Fruit fly (Drosophila melanogaster) whole organism, embryonic: ENCODE measurements around the gene CG16758.

ENCODE experiments used
- BEAF-32 ChIP-seq: fragments of 200-800 bp; sonication (Bioruptor generic); optimal IDR thresholded peaks from 3 replicates; lab custom pipeline; 2017; ENCODE audit warnings: missing biosample characterization, missing genetic modification characterization, mild to moderate bottlenecking, moderate library complexity, missing genetic modification reagents
- CG10654 ChIP-seq: fragments of 200-800 bp; sonication (Bioruptor generic); optimal IDR thresholded peaks from 2 replicates; lab custom pipeline; 2016; ENCODE audit warnings: missing biosample characterization, missing genetic modification characterization
- CG11504 ChIP-seq: fragments of 200-800 bp; sonication (Bioruptor generic); optimal IDR thresholded peaks from 3 replicates; lab custom pipeline; 2019; ENCODE audit warnings: missing biosample characterization, mild to moderate bottlenecking, missing genetic modification characterization, moderate library complexity
- CG13296 ChIP-seq: fragments of 200-800 bp; sonication (Bioruptor generic); optimal IDR thresholded peaks from 3 replicates; lab custom pipeline; 2018; ENCODE audit warnings: missing biosample characterization, mild to moderate bottlenecking, missing genetic modification characterization
- CG13775 ChIP-seq: fragments of 200-800 bp; sonication (Bioruptor generic); optimal IDR thresholded peaks from 3 replicates; lab custom pipeline; 2017; ENCODE audit warnings: missing biosample characterization, mild to moderate bottlenecking, missing genetic modification characterization
- CG17568 ChIP-seq: fragments of 200-800 bp; sonication (Bioruptor generic); optimal IDR thresholded peaks from 2 replicates; lab custom pipeline; 2018; ENCODE audit warnings: missing biosample characterization, mild to moderate bottlenecking, missing genetic modification characterization, moderate library complexity
- CG2712 ChIP-seq: fragments of 200-800 bp; optimal IDR thresholded peaks from 3 replicates; lab custom pipeline; 2019; ENCODE audit warnings: missing biosample characterization, mild to moderate bottlenecking, missing genetic modification characterization, moderate library complexity
- CG31441 ChIP-seq: fragments of 200-800 bp; sonication (Bioruptor generic); IDR thresholded peaks from 2 replicates; pipeline ENCODE4 v1.3.6; 2022; ENCODE audit warnings: missing biosample characterization, missing genetic modification characterization
- CG33213 ChIP-seq: fragments of 200-800 bp; sonication (Bioruptor generic); optimal IDR thresholded peaks from 3 replicates; lab custom pipeline; 2016; ENCODE audit warnings: missing biosample characterization, missing genetic modification characterization
- CG33557 ChIP-seq: fragments of 200-800 bp; sonication (Bioruptor generic); optimal IDR thresholded peaks from 2 replicates; lab custom pipeline; 2019; ENCODE audit warnings: missing biosample characterization, mild to moderate bottlenecking, missing genetic modification characterization, moderate library complexity
- CG3407 ChIP-seq: fragments of 200-800 bp; sonication (Bioruptor generic); optimal IDR thresholded peaks from 2 replicates; lab custom pipeline; 2018; ENCODE audit warnings: missing biosample characterization, mild to moderate bottlenecking, missing genetic modification characterization
- CG4328 ChIP-seq: fragments of 200-800 bp; sonication (Bioruptor generic); optimal IDR thresholded peaks from 3 replicates; lab custom pipeline; 2017; ENCODE audit warnings: missing biosample characterization, missing genetic modification reagents, missing genetic modification characterization
- CG6272 ChIP-seq: fragments of 200-800 bp; sonication (Bioruptor generic); IDR thresholded peaks from 2 replicates; pipeline ENCODE4 v1.3.6; 2022; ENCODE audit warnings: missing biosample characterization, missing genetic modification characterization
- CG6689 ChIP-seq: fragments of 200-800 bp; sonication (Bioruptor generic); IDR thresholded peaks from 2 replicates; pipeline ENCODE4 v1.3.6; 2022; ENCODE audit warnings: missing biosample characterization, missing genetic modification characterization
- CG6854 ChIP-seq: fragments of 200-800 bp; sonication (Bioruptor generic); optimal IDR thresholded peaks from 3 replicates; lab custom pipeline; 2017; ENCODE audit warnings: missing biosample characterization, mild to moderate bottlenecking, missing genetic modification characterization
- CG7786 ChIP-seq: fragments of 200-800 bp; sonication (Bioruptor generic); optimal IDR thresholded peaks from 2 replicates; lab custom pipeline; 2016; ENCODE audit warnings: missing biosample characterization, missing genetic modification characterization
- CG8089 ChIP-seq: fragments of 200-800 bp; sonication (Bioruptor generic); optimal IDR thresholded peaks from 3 replicates; lab custom pipeline; 2016; ENCODE audit warnings: missing biosample characterization, missing genetic modification characterization
- CG9932 ChIP-seq: fragments of 200-800 bp; sonication (Bioruptor generic); IDR thresholded peaks from 2 replicates; pipeline ENCODE4 v1.3.6; 2022; ENCODE audit warnings: missing biosample characterization, missing genetic modification characterization
- Chrac-16 ChIP-seq: fragments of 200-800 bp; sonication (Bioruptor generic); optimal IDR thresholded peaks from 3 replicates; lab custom pipeline; 2016; ENCODE audit warnings: missing biosample characterization, missing genetic modification characterization
- E2f1 ChIP-seq: fragments of 200-800 bp; sonication (Bioruptor generic); IDR thresholded peaks from 2 replicates; pipeline ENCODE4 v1.3.6; 2022; ENCODE audit warnings: missing biosample characterization, missing genetic modification characterization
- ERR ChIP-seq: fragments of 200-800 bp; sonication (Bioruptor generic); optimal IDR thresholded peaks from 2 replicates; lab custom pipeline; 2016; ENCODE audit warnings: missing biosample characterization, missing genetic modification characterization
- Eip74EF ChIP-seq, 2 experiments: fragments of 200-800 bp in 1 of 2; fragments of >200 bp in 1 of 2; sonication (Bioruptor generic) in 1 of 2; optimal IDR thresholded peaks; 2 replicates each; lab custom pipeline; 2017 to 2019; ENCODE audit warnings: missing biosample characterization in 2 of 2, missing genetic modification characterization in 2 of 2, mild to moderate bottlenecking in 1 of 2, moderate library complexity in 1 of 2
- Elba2 ChIP-seq: fragments of 200-800 bp; sonication (Bioruptor generic); optimal IDR thresholded peaks from 3 replicates; lab custom pipeline; 2016; ENCODE audit warnings: missing biosample characterization, missing genetic modification characterization
- Taf1 ChIP-seq: fragments of 200-800 bp; sonication (Bioruptor generic); IDR thresholded peaks from 2 replicates; pipeline ENCODE4 v1.3.6; 2022; ENCODE audit warnings: missing biosample characterization, missing genetic modification characterization
- YL-1 ChIP-seq: fragments of 200-800 bp; sonication (Bioruptor generic); optimal IDR thresholded peaks from 3 replicates; lab custom pipeline; 2017; ENCODE audit warnings: missing biosample characterization, mild to moderate bottlenecking, missing genetic modification characterization
- al ChIP-seq: fragments of 200-800 bp; sonication (Bioruptor generic); IDR thresholded peaks from 2 replicates; pipeline ENCODE4 v1.3.6; 2022; ENCODE audit warnings: missing biosample characterization, missing genetic modification characterization
- ato ChIP-seq: fragments of 200-800 bp; sonication (Bioruptor generic); IDR thresholded peaks from 2 replicates; pipeline ENCODE4 v1.3.6; 2022; ENCODE audit warnings: missing biosample characterization, missing genetic modification characterization; ENCODE audit not compliant: partially characterized antibody
- az2 ChIP-seq: fragments of 200-800 bp; sonication (Bioruptor generic); optimal IDR thresholded peaks from 3 replicates; lab custom pipeline; 2016; ENCODE audit warnings: missing biosample characterization, missing genetic modification characterization
- bbx ChIP-seq: fragments of 200-800 bp; sonication (Bioruptor generic); IDR thresholded peaks from 2 replicates; pipeline ENCODE4 v1.3.6; 2022; ENCODE audit warnings: missing biosample characterization, missing genetic modification characterization; ENCODE audit not compliant: partially characterized antibody
- bowl ChIP-seq: fragments of 200-800 bp; sonication (Bioruptor generic); IDR thresholded peaks from 2 replicates; pipeline ENCODE4 v1.3.6; 2022; ENCODE audit warnings: missing biosample characterization, missing genetic modification characterization
- chn ChIP-seq: fragments of 200-800 bp; sonication (Bioruptor generic); optimal IDR thresholded peaks from 2 replicates; lab custom pipeline; 2016; ENCODE audit warnings: missing biosample characterization, missing genetic modification characterization
- en ChIP-seq: fragments of 200-800 bp; sonication (Bioruptor generic); optimal IDR thresholded peaks from 2 replicates; lab custom pipeline; 2016; ENCODE audit warnings: missing biosample characterization, missing genetic modification characterization
- eyg ChIP-seq: fragments of 200-800 bp; sonication (Bioruptor generic); optimal IDR thresholded peaks from 3 replicates; lab custom pipeline; 2016; ENCODE audit warnings: missing biosample characterization, missing genetic modification characterization
- gcm2 ChIP-seq: fragments of 200-800 bp; sonication (Bioruptor generic); optimal IDR thresholded peaks from 2 replicates; lab custom pipeline; 2016; ENCODE audit warnings: missing biosample characterization, missing genetic modification characterization
- gem ChIP-seq: fragments of 200-800 bp; sonication (Bioruptor generic); optimal IDR thresholded peaks from 2 replicates; lab custom pipeline; 2019; ENCODE audit warnings: missing biosample characterization, mild to moderate bottlenecking, missing genetic modification characterization, moderate library complexity
- grau ChIP-seq: fragments of 200-800 bp; optimal IDR thresholded peaks from 3 replicates; lab custom pipeline; 2019; ENCODE audit warnings: missing biosample characterization, mild to moderate bottlenecking, missing genetic modification characterization, moderate library complexity
- hbn ChIP-seq: fragments of 200-800 bp; sonication (Bioruptor generic); IDR thresholded peaks from 2 replicates; pipeline ENCODE4 v1.3.6; 2022; ENCODE audit warnings: missing biosample characterization, missing genetic modification characterization; ENCODE audit not compliant: partially characterized antibody
- hkb ChIP-seq, 2 experiments: fragments of 200-800 bp in 1 of 2; fragments of >200 bp in 1 of 2; sonication (Bioruptor generic) in 1 of 2; IDR thresholded peaks in 1 of 2; optimal IDR thresholded peaks in 1 of 2; 2 replicates each; pipeline versions ENCODE4 v1.3.6 to Lab custom; 2017 to 2022; ENCODE audit warnings: missing biosample characterization in 1 of 2, missing genetic modification characterization in 1 of 2
- ind ChIP-seq: fragments of 200-800 bp; sonication (Bioruptor generic); optimal IDR thresholded peaks from 3 replicates; lab custom pipeline; 2016; ENCODE audit warnings: missing biosample characterization, missing genetic modification characterization
- jing ChIP-seq: fragments of 200-800 bp; sonication (Bioruptor generic); optimal IDR thresholded peaks from 2 replicates; lab custom pipeline; 2018; ENCODE audit warnings: missing biosample characterization, mild to moderate bottlenecking, missing genetic modification characterization
- lov ChIP-seq, 2 experiments: fragments of 200-800 bp in 1 of 2; fragments of >200 bp in 1 of 2; sonication (Bioruptor generic) in 1 of 2; IDR thresholded peaks in 1 of 2; optimal IDR thresholded peaks in 1 of 2; 2 replicates in 1 of 2; 3 replicates in 1 of 2; pipeline versions ENCODE4 v1.3.6 to Lab custom; 2017 to 2022; ENCODE audit warnings: missing biosample characterization in 1 of 2, missing genetic modification characterization in 1 of 2
- luna ChIP-seq: fragments of 200-800 bp; sonication (Bioruptor generic); optimal IDR thresholded peaks from 2 replicates; lab custom pipeline; 2016; ENCODE audit warnings: missing biosample characterization, missing genetic modification characterization
- ranshi ChIP-seq: fragments of 200-800 bp; sonication (Bioruptor generic); IDR thresholded peaks from 2 replicates; pipeline ENCODE4 v1.3.6; 2022; ENCODE audit warnings: missing biosample characterization, missing genetic modification characterization
- scrt ChIP-seq: fragments of 200-800 bp; sonication (Bioruptor generic); optimal IDR thresholded peaks from 2 replicates; lab custom pipeline; 2018; ENCODE audit warnings: missing biosample characterization, mild to moderate bottlenecking, missing genetic modification characterization, moderate library complexity
- sens ChIP-seq: fragments of 200-800 bp; sonication (Bioruptor generic); peaks from one replicate; lab custom pipeline; 2016; ENCODE audit warnings: missing biosample characterization, missing genetic modification characterization
- sima ChIP-seq: fragments of 200-800 bp; sonication (Bioruptor generic); optimal IDR thresholded peaks from 2 replicates; lab custom pipeline; 2016; ENCODE audit warnings: missing biosample characterization, missing genetic modification characterization
- sna ChIP-seq: fragments of 200-800 bp; sonication (Bioruptor generic); IDR thresholded peaks from 2 replicates; pipeline ENCODE4 v1.3.6; 2022; ENCODE audit warnings: missing biosample characterization, missing genetic modification characterization; ENCODE audit not compliant: partially characterized antibody
- so ChIP-seq: fragments of 200-800 bp; sonication (Bioruptor generic); IDR thresholded peaks from 3 replicates; pipeline ENCODE4 v1.3.6; 2022; ENCODE audit warnings: missing biosample characterization, missing genetic modification characterization
- sob ChIP-seq: fragments of 200-800 bp; sonication (Bioruptor generic); IDR thresholded peaks from 2 replicates; pipeline ENCODE4 v1.3.6; 2022; ENCODE audit warnings: missing biosample characterization, missing genetic modification characterization
- unpg ChIP-seq: fragments of 200-800 bp; sonication (Bioruptor generic); optimal IDR thresholded peaks from 3 replicates; lab custom pipeline; 2018; ENCODE audit warnings: missing biosample characterization, mild to moderate bottlenecking, missing genetic modification characterization, moderate library complexity

Gene CG16758

dm6 chr3L:2467424-2467838 lies 36.0 kb downstream of the CG16758 start (continued):
- TF ChIP-seq CG2712 (tag; lab: Kevin White, UChicago), result peak; percentile 89
- no peak for TF ChIP-seq lov (optimal IDR thresholded peaks at IDR 0.05; lab: Kevin White, UChicago)
- 0 out of 3 replicates have a peak, but pooled peaks have one; percentile 49 for TF ChIP-seq lov (GFP tag; IDR thresholded peaks at IDR 0.05; lab: Robert Waterston, UW)
- TF ChIP-seq YL-1 (GFP tag; lab: Kevin White, UChicago), result no peak
- peak; percentile 43 for TF ChIP-seq CG10654 (GFP tag; lab: Kevin White, UChicago)
- TF ChIP-seq en (GFP tag; lab: Kevin White, UChicago), result peak; percentile 35
- peak; percentile 19 for TF ChIP-seq CG7786 (GFP tag; lab: Kevin White, UChicago)
- TF ChIP-seq chn, result peak; percentile 41
- peak; percentile 53 for TF ChIP-seq eyg
- peak; percentile 79 for TF ChIP-seq CG13296
- TF ChIP-seq ranshi (GFP tag; lab: Robert Waterston, UW), result peak; percentile 44; the same call in 1 of the 2 replicates
- peak; percentile 85 for TF ChIP-seq gem (tag; lab: Kevin White, UChicago)
- TF ChIP-seq CG6689 (GFP tag; lab: Robert Waterston, UW), result peak; percentile 88
- TF ChIP-seq sna (GFP tag; lab: Robert Waterston, UW), result no peak
- peak; percentile 40 for TF ChIP-seq Chrac-16 (GFP tag; lab: Kevin White, UChicago)
- TF ChIP-seq CG3407 (GFP tag; lab: Kevin White, UChicago), result peak; percentile 6
- no peak for TF ChIP-seq Taf1
- TF ChIP-seq CG6272, result no peak; the same call in 1 of the 2 replicates
- TF ChIP-seq sima, result no peak
- peak; percentile 62 for TF ChIP-seq CG13775
- no peak for TF ChIP-seq BEAF-32
- peak; percentile 76 for TF ChIP-seq E2f1 (GFP tag; lab: Robert Waterston, UW)
- peak in 1 of 2 experiments; percentile 59 for TF ChIP-seq Eip74EF (GFP tag; optimal IDR thresholded peaks at IDR 0.05; lab: Kevin White, UChicago)
- peak; percentile 92 for TF ChIP-seq sens (GFP tag; lab: Kevin White, UChicago)
- peak; percentile 37 for TF ChIP-seq CG8089 (GFP tag; lab: Kevin White, UChicago)
- TF ChIP-seq scrt (GFP tag; lab: Kevin White, UChicago), result peak; percentile 30
- no peak for TF ChIP-seq CG9932
- no peak for TF ChIP-seq gcm2 (GFP tag; lab: Kevin White, UChicago)
- TF ChIP-seq sob, result peak; percentile 88
- peak; percentile 67 for TF ChIP-seq az2 (GFP tag; lab: Kevin White, UChicago)
- peak; percentile 74 for TF ChIP-seq unpg (GFP tag; lab: Kevin White, UChicago)
- peak; percentile 35 for TF ChIP-seq CG33213
- TF ChIP-seq Elba2 (GFP tag; lab: Kevin White, UChicago), result peak; percentile 43
- TF ChIP-seq so (GFP tag; lab: Robert Waterston, UW), result peak; percentile 78; the same call in 2 of the 3 replicates
- TF ChIP-seq CG31441 (GFP tag; lab: Robert Waterston, UW), result peak; percentile 88
- no peak for TF ChIP-seq bbx (GFP tag; lab: Robert Waterston, UW)
- TF ChIP-seq CG17568 (GFP tag; lab: Kevin White, UChicago), result peak; percentile 42
- TF ChIP-seq bowl (GFP tag; lab: Robert Waterston, UW), result no peak
- TF ChIP-seq hkb (optimal IDR thresholded peaks at IDR 0.05; lab: Kevin White, UChicago), result no peak
- peak; percentile 66 for TF ChIP-seq hkb (GFP tag; IDR thresholded peaks at IDR 0.05; lab: Robert Waterston, UW)
- TF ChIP-seq ato (GFP tag; lab: Robert Waterston, UW), result no peak
- no peak for TF ChIP-seq hbn
- TF ChIP-seq jing (GFP tag; lab: Kevin White, UChicago), result peak; percentile 61
- TF ChIP-seq ERR (GFP tag; lab: Kevin White, UChicago), result no peak
- peak; percentile 71 for TF ChIP-seq grau (tag; lab: Kevin White, UChicago)
- TF ChIP-seq luna (GFP tag; lab: Kevin White, UChicago), result no peak
- peak; percentile 38 for TF ChIP-seq CG33557 (GFP tag; lab: Kevin White, UChicago)
- peak; percentile 35 for TF ChIP-seq CG4328 (GFP tag; lab: Kevin White, UChicago)
- no peak for TF ChIP-seq al
- peak; percentile 69 for TF ChIP-seq ind (GFP tag; lab: Kevin White, UChicago)
- peak; percentile 89 for TF ChIP-seq CG11504
- TF ChIP-seq CG6854 (GFP tag; lab: Kevin White, UChicago), result peak; percentile 20
